Worm (Caenorhabditis elegans) whole organism, L4 larva: Measurements from ENCODE around the gene F35E8.6.
A peak's percentile ranks its signal among the peaks of the same experiment; 100 is the strongest.
"Not testable (repeated sequence)": the region's sequence is repeated elsewhere in the genome, so short reads cannot be mapped to it uniquely, and the experiment has no call there.

Experiments
- F26F4.8 ChIP-seq: fragments of 200-800 bp; sonication (Bioruptor generic); conservative IDR thresholded peaks from 2 replicates; pipeline ENCODE4 v1.3.6; 2022; ENCODE audit warnings: missing genetic modification characterization, missing compliant biosample characterization
- F49E8.2 ChIP-seq: sonication (generic microtip); optimal IDR thresholded peaks from 2 replicates; lab custom pipeline; 2016; ENCODE audit warnings: missing compliant biosample characterization, mild to moderate bottlenecking, missing genetic modification characterization, borderline replicate concordance
- Y75B8A.6 ChIP-seq: fragments of 200-800 bp; sonication (Bioruptor generic); IDR thresholded peaks from 2 replicates; pipeline ENCODE4 v1.3.6; 2022; ENCODE audit warnings: missing genetic modification reagents, missing genetic modification characterization, missing compliant biosample characterization
- ZK546.5 ChIP-seq, 2 experiments: sonication (generic microtip); optimal IDR thresholded peaks; 2 replicates each; lab custom pipeline; 2017; ENCODE audit warnings: missing biosample characterization in 2 of 2, missing genetic modification characterization in 2 of 2
- ceh-32 ChIP-seq: sonication (generic microtip); optimal IDR thresholded peaks from 2 replicates; lab custom pipeline; 2016; ENCODE audit warnings: mild to moderate bottlenecking, missing genetic modification characterization, missing compliant biosample characterization; ENCODE audit not compliant: poor library complexity
- ctbp-1 ChIP-seq: fragments of 200-800 bp; sonication (Bioruptor generic); IDR thresholded peaks from 2 replicates; pipeline ENCODE4 v1.3.6; 2022; ENCODE audit warnings: missing genetic modification reagents, missing genetic modification characterization, missing compliant biosample characterization
- daf-16 ChIP-seq, 3 experiments: sonication (generic microtip); optimal IDR thresholded peaks; 2 replicates each; lab custom pipeline; 2016 to 2017; ENCODE audit warnings: missing genetic modification characterization in 3 of 3, missing genetic modification reagents in 3 of 3, mild to moderate bottlenecking in 2 of 3, missing compliant biosample characterization in 2 of 3, missing biosample characterization in 1 of 3, moderate library complexity in 1 of 3
- daf-19 ChIP-seq: fragments of 200-800 bp; sonication (Bioruptor generic); conservative IDR thresholded peaks from 2 replicates; pipeline ENCODE4 v1.3.6; 2022; ENCODE audit warnings: missing genetic modification characterization, missing compliant biosample characterization
- dmd-6 ChIP-seq: fragments of 200-800 bp; sonication (Bioruptor generic); IDR thresholded peaks from 2 replicates; pipeline ENCODE4 v1.3.6; 2022; ENCODE audit warnings: missing genetic modification reagents, missing genetic modification characterization, missing compliant biosample characterization
- dmd-8 ChIP-seq: fragments of 200-800 bp; sonication (Bioruptor generic); IDR thresholded peaks from 2 replicates; pipeline ENCODE4 v1.3.6; 2022; ENCODE audit warnings: missing genetic modification characterization, missing compliant biosample characterization
- egl-43 ChIP-seq: fragments of 200-800 bp; sonication (Bioruptor generic); IDR thresholded peaks from 2 replicates; pipeline ENCODE4 v1.3.6; 2022; ENCODE audit warnings: missing genetic modification reagents, missing genetic modification characterization, missing compliant biosample characterization
- hif-1 ChIP-seq, 2 experiments: sonication (generic microtip); optimal IDR thresholded peaks; 2 replicates each; lab custom pipeline; 2016 to 2017; ENCODE audit warnings: missing compliant biosample characterization in 2 of 2, missing genetic modification characterization in 2 of 2, missing genetic modification reagents in 2 of 2, missing genotype in 2 of 2, mild to moderate bottlenecking in 1 of 2
- hlh-11 ChIP-seq: fragments of 200-800 bp; sonication (Bioruptor generic); optimal IDR thresholded peaks from 2 replicates; lab custom pipeline; 2018; ENCODE audit warnings: mild to moderate bottlenecking, missing genetic modification characterization, missing compliant biosample characterization
- hmg-1.1 ChIP-seq: fragments of 200-800 bp; sonication (Bioruptor generic); IDR thresholded peaks from 2 replicates; pipeline ENCODE4 v1.3.6; 2022; ENCODE audit warnings: missing genetic modification reagents, missing genetic modification characterization, missing compliant biosample characterization
- lim-7 ChIP-seq: fragments of 200-800 bp; sonication (Bioruptor generic); IDR thresholded peaks from 2 replicates; pipeline ENCODE4 v1.3.6; 2022; ENCODE audit warnings: missing genetic modification characterization, missing compliant biosample characterization
- lin-1 ChIP-seq: fragments of 200-800 bp; sonication (Bioruptor generic); IDR thresholded peaks from 2 replicates; pipeline ENCODE4 v1.3.6; 2022; ENCODE audit warnings: missing genetic modification reagents, missing genetic modification characterization, missing compliant biosample characterization
- lin-13 ChIP-seq: fragments of 150-350 bp; optimal IDR thresholded peaks from 2 replicates; lab custom pipeline; 2014; ENCODE audit warnings: missing biosample characterization, missing genetic modification reagents, missing genetic modification characterization
- lin-15B ChIP-seq: fragments of 150-350 bp; sonication (generic microtip); optimal IDR thresholded peaks from 3 replicates; lab custom pipeline; 2014; ENCODE audit warnings: missing biosample characterization, missing genetic modification characterization
- mdt-29 ChIP-seq: fragments of 200-800 bp; sonication (Bioruptor generic); IDR thresholded peaks from 2 replicates; pipeline ENCODE4 v1.3.6; 2022; ENCODE audit warnings: missing genetic modification reagents, missing genetic modification characterization, missing compliant biosample characterization
- mep-1 ChIP-seq: fragments of 150-350 bp; sonication (generic microtip); optimal IDR thresholded peaks from 3 replicates; lab custom pipeline; 2014; ENCODE audit warnings: missing biosample characterization, missing genetic modification characterization
- mxl-3 ChIP-seq: fragments of 200-800 bp; sonication (Bioruptor generic); optimal IDR thresholded peaks from 2 replicates; lab custom pipeline; 2018; ENCODE audit warnings: mild to moderate bottlenecking, missing genetic modification characterization, missing compliant biosample characterization
- nhr-102 ChIP-seq: sonication (generic microtip); optimal IDR thresholded peaks from 2 replicates; lab custom pipeline; 2016; ENCODE audit warnings: mild to moderate bottlenecking, missing genetic modification characterization, moderate library complexity, missing compliant biosample characterization
- nhr-28 ChIP-seq: fragments of 150-350 bp; optimal IDR thresholded peaks from 2 replicates; lab custom pipeline; 2014; ENCODE audit warnings: missing biosample characterization, missing genetic modification characterization
- nhr-41 ChIP-seq: fragments of 200-800 bp; sonication (Bioruptor generic); IDR thresholded peaks from 2 replicates; pipeline ENCODE4 v1.3.6; 2022; ENCODE audit warnings: missing genetic modification reagents, missing genetic modification characterization, missing compliant biosample characterization
- nhr-76 ChIP-seq: fragments of 150-350 bp; optimal IDR thresholded peaks from 2 replicates; lab custom pipeline; 2014; ENCODE audit warnings: missing biosample characterization, missing genetic modification characterization
- nhr-77 ChIP-seq: fragments of 150-350 bp; optimal IDR thresholded peaks from 2 replicates; lab custom pipeline; 2014; ENCODE audit warnings: missing biosample characterization, missing genetic modification characterization
- pha-4 ChIP-seq, 2 experiments: fragments of 150-350 bp in 1 of 2; fragments of 200-800 bp in 1 of 2; sonication (Bioruptor generic) in 1 of 2; IDR thresholded peaks in 1 of 2; optimal IDR thresholded peaks in 1 of 2; 2 replicates each; pipeline versions ENCODE4 v1.3.6 to Lab custom; 2014 to 2022; ENCODE audit warnings: missing genetic modification characterization in 2 of 2, missing genetic modification reagents in 2 of 2, missing biosample characterization in 1 of 2, missing compliant biosample characterization in 1 of 2
- pqm-1 ChIP-seq: sonication (generic microtip); optimal IDR thresholded peaks from 2 replicates; lab custom pipeline; 2017; ENCODE audit warnings: missing biosample characterization, missing genetic modification characterization
- set-16 ChIP-seq: fragments of 200-800 bp; sonication (Bioruptor generic); IDR thresholded peaks from 2 replicates; pipeline ENCODE4 v1.3.6; 2022; ENCODE audit warnings: missing genetic modification reagents, missing genetic modification characterization, missing compliant biosample characterization
- snpc-4 ChIP-seq: fragments of 150-350 bp; optimal IDR thresholded peaks from 2 replicates; lab custom pipeline; 2014; ENCODE audit warnings: missing biosample characterization, missing genetic modification characterization
- spr-3 ChIP-seq: fragments of 200-800 bp; sonication (Bioruptor generic); optimal IDR thresholded peaks from 2 replicates; lab custom pipeline; 2018; ENCODE audit warnings: mild to moderate bottlenecking, missing genetic modification characterization, missing compliant biosample characterization
- unc-130 ChIP-seq: sonication (generic microtip); optimal IDR thresholded peaks from 2 replicates; lab custom pipeline; 2016; ENCODE audit warnings: missing genetic modification reagents, missing genetic modification characterization, missing compliant biosample characterization
- unc-62 ChIP-seq, 3 experiments: fragments of 150-350 bp in 1 of 3; sonication (generic microtip); optimal IDR thresholded peaks in 2 of 3; peaks in 1 of 3; 1 replicate in 1 of 3; 2 replicates in 2 of 3; lab custom pipeline; 2014 to 2017; ENCODE audit warnings: missing biosample characterization in 3 of 3, missing genetic modification characterization in 3 of 3, missing genetic modification reagents in 3 of 3, missing genotype in 1 of 3
- zag-1 ChIP-seq: fragments of 150-350 bp; optimal IDR thresholded peaks from 2 replicates; lab custom pipeline; 2014; ENCODE audit warnings: missing biosample characterization, missing genetic modification characterization
- zfp-2 ChIP-seq: sonication (generic microtip); optimal IDR thresholded peaks from 2 replicates; lab custom pipeline; 2016; ENCODE audit warnings: mild to moderate bottlenecking, missing genetic modification characterization, missing compliant biosample characterization
- zfp-3 ChIP-seq: fragments of 200-800 bp; sonication (Bioruptor generic); conservative IDR thresholded peaks from 2 replicates; pipeline ENCODE4 v1.3.6; 2022; ENCODE audit warnings: missing genetic modification reagents, missing genetic modification characterization, missing compliant biosample characterization
- zip-11 ChIP-seq: fragments of 200-800 bp; sonication (Bioruptor generic); IDR thresholded peaks from 2 replicates; pipeline ENCODE4 v1.3.6; 2022; ENCODE audit warnings: missing genetic modification characterization, missing compliant biosample characterization
- ztf-11 ChIP-seq: fragments of 150-350 bp; optimal IDR thresholded peaks from 2 replicates; lab custom pipeline; 2014; ENCODE audit warnings: missing biosample characterization, missing genetic modification characterization

F35E8.6 gene

DNA sequence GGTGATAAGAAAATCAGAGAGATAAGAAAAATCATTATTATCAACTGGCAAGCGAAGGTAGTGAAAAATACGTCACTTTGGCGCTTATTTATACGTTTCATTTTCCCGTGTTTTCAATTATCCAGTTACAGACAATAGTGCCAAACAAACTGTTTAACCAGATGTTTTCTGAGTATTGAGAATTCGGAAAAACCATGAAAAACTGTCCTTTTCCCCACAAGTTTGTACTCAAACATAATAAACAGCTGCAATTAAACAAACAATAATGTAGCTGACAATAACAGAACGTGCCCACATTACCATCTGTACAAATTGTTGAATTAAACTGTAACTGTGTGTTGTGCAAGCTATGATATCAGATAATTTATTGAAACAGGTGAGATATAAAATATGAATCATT, 6.4 kb upstream of the F35E8.6 start, which contains the start of the genes F35E8.1 and F35E8.2:
Gene F35E8.1, minus strand, starts transcription at position 101 of the 400 bp plus-strand sequence.
Gene F35E8.2, plus strand, starts transcription at position 132 of the 400 bp plus-strand sequence.
- TF ChIP-seq dmd-6 (GFP tag; lab: Robert Waterston, UW) (0 out of 2 replicates have a peak, but pooled peaks have one; percentile 14), daf-16 (tag; optimal IDR thresholded peaks at IDR 0.05; lab: Kevin White, UChicago) (peak; percentile 46)
- not testable (repeated sequence) for TF ChIP-seq daf-16 (GFP tag; optimal IDR thresholded peaks at IDR 0.05; lab: Kevin White, UChicago)

DNA sequence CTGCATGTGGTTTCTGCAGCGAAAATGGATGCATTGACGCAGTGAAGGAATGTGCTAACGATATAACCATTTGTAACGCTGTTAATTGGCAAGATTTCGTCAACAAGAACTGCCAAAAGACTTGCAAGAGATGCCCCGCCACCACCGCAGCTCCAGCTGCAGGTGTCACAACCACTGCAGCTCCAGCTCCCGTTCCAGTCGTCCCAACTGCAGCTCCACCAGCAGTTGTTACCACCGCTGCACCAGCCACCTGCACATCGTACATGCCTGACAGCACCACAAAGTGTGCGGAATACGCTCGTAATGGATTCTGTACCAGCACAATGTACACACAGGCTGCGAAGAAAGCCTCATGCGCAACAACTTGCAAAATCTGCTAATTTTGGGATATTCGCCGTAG, 729 bp downstream of the F35E8.6 start:
- peak; percentile 58 for TF ChIP-seq set-16 (GFP tag; lab: Robert Waterston, UW)
- TF ChIP-seq zip-11 (GFP tag; lab: Robert Waterston, UW), result no peak

DNA sequence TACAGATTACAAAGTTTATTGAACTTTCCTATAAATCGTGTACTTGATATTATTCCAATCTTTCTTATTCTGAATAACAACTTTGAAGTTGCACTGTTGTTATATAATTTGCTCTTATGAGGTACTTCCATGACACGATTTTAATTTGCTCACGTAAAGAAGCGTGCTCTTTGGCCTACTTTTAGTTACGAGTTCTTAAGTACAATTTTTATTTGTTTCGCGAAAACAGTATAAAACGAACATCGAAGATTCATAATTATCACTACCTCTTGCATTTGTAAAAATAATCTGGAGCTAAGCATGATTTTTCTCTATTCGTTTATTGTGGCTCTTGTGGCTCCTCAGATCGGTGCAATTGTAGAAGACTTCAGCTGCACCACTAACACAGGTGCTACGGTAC, 1.8 kb downstream of the F35E8.6 start, which contains the start of gene F35E8.7:
Gene F35E8.7, plus strand, starts transcription at position 301 of the 400 bp plus-strand sequence.
- TF ChIP-seq ztf-11 (tag; lab: Kevin White, UChicago) (no peak), pha-4 (GFP tag; IDR thresholded peaks at IDR 0.05; lab: Robert Waterston, UW) (no peak), pha-4 (tag; optimal IDR thresholded peaks at IDR 0.05; lab: Kevin White, UChicago) (no peak), spr-3 (GFP tag; lab: Kevin White, UChicago) (no peak), nhr-28 (tag; lab: Kevin White, UChicago) (no peak), nhr-41 (GFP tag; lab: Robert Waterston, UW) (no peak), mep-1 (no peak), zip-11 (GFP tag; lab: Robert Waterston, UW) (no peak), zfp-2 (no peak), ZK546.5 (tag; optimal IDR thresholded peaks at IDR 0.05; lab: Kevin White, UChicago) (no peak), snpc-4 (tag; lab: Kevin White, UChicago) (no peak), lim-7 (no peak)

DNA sequence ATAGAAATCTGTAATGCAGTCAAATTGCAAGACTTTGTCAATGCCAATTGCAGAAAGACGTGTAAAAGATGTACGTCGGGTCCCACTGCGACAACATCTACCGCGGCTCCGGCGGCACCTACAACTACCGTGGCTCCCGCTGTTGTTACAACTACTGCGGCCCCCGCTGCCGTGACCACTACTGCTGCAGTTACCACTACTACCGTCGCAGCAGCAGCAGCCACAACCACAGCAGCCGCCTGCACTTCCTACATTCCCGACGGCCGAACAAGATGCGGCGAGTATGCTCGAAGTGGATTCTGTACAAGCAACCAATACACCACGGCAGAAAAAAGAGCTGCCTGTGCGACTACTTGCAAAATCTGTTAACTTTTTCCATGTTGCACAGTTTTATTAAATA, 2.8 kb downstream of the F35E8.6 start:
- TF ChIP-seq dmd-8 (GFP tag; lab: Robert Waterston, UW) (0 out of 2 replicates have a peak, but pooled peaks have one; percentile 23), F49E8.2 (tag; lab: Kevin White, UChicago) (no peak), set-16 (GFP tag; lab: Robert Waterston, UW) (peak; percentile 57)

DNA sequence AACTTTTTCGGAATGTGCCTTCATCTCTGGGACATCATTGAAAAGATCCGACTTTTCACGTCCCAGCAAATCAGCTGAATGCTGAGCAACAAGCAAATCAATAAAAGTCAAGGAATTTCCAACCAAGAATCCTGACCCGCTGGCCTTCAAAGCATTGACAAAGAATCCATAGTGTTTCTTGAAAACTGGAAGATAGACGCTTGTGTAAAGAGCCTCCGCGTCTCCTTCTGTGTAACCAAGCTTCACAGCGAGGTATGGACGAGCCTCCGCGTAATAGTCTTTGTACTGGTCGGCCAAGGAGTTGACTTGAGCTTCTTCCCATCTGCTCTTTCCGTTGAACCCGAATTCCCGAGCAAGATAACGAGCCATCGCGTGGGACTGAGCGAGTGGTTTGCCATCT, 3.4 kb downstream of the F35E8.6 start:
- TF ChIP-seq unc-62 (GFP tag; optimal IDR thresholded peaks at IDR 0.05 in 1 of 2; lab: Kevin White, UChicago) (peak in 1 of 2 experiments; percentile 92), unc-62 (tag; optimal IDR thresholded peaks at IDR 0.05; lab: Kevin White, UChicago) (no peak), dmd-8 (GFP tag; lab: Robert Waterston, UW) (no peak), daf-19 (GFP tag; lab: Robert Waterston, UW) (no peak), set-16 (GFP tag; lab: Robert Waterston, UW) (no peak), hmg-1.1 (GFP tag; lab: Robert Waterston, UW) (no peak), ctbp-1 (GFP tag; lab: Robert Waterston, UW) (no peak), egl-43 (GFP tag; lab: Robert Waterston, UW) (no peak), lin-1 (no peak)

DNA sequence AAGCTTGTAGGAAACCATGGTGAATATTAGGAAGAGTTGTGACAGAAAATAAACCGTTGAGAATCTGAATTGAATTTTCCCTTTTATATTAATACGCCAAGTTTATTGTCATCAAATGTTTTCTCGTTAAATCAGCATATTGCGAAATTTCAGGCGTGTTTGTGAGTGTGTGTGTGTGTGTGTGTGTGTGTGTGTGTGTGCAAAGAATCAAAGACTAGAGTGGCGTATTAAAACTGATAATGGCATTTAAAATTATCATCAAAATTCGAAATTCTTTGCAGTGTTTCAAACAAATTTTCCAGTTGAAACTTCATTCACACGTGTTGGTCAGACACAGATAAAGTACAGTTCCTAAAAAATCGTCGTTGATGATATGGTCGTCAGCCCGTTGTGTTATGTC, 4.0 kb downstream of the F35E8.6 start, which contains the start of gene gst-38:
Gene gst-38, minus strand, starts transcription at position 152 of the 400 bp plus-strand sequence.
- TF ChIP-seq lin-15B (tag; lab: Kevin White, UChicago) (no peak), hlh-11 (peak; percentile 32), nhr-41 (GFP tag; lab: Robert Waterston, UW) (no peak), nhr-28 (tag; lab: Kevin White, UChicago) (peak; percentile 71), dmd-6 (GFP tag; lab: Robert Waterston, UW) (peak; percentile 85), zip-11 (GFP tag; lab: Robert Waterston, UW) (no peak), pqm-1 (tag; lab: Kevin White, UChicago) (peak; percentile 72), ceh-32 (tag; lab: Kevin White, UChicago) (no peak), unc-130 (GFP tag; lab: Kevin White, UChicago) (no peak), nhr-77 (tag; lab: Kevin White, UChicago) (no peak), hif-1 (tag; optimal IDR thresholded peaks at IDR 0.05; lab: Kevin White, UChicago) (no peak), zag-1 (tag; lab: Kevin White, UChicago) (no peak), mdt-29 (GFP tag; lab: Robert Waterston, UW) (no peak), lin-13 (GFP tag; lab: Kevin White, UChicago) (no peak), F26F4.8 (GFP tag; lab: Robert Waterston, UW) (no peak), lin-1 (0 out of 2 replicates have a peak, but pooled peaks have one; percentile 18), nhr-76 (no peak), daf-16 (GFP tag; optimal IDR thresholded peaks at IDR 0.05; lab: Kevin White, UChicago) (no peak), daf-16 (tag; optimal IDR thresholded peaks at IDR 0.05; lab: Kevin White, UChicago) (peak; percentile 79), mxl-3 (GFP tag; lab: Kevin White, UChicago) (peak; percentile 51), Y75B8A.6 (GFP tag; lab: Robert Waterston, UW) (no peak), nhr-102 (tag; lab: Kevin White, UChicago) (no peak), zfp-3 (GFP tag; lab: Robert Waterston, UW) (no peak)
